Fruit fly (Drosophila melanogaster): Measurements from ENCODE around the gene skd.

- TF ChIP-seq h (optimal IDR thresholded peaks at IDR 0.05) (no peak), Myc (optimal IDR thresholded peaks at IDR 0.05) (no peak)
These were observed 50.9 kb downstream of the skd start for dm6 chr3L:20976383-20976782.

Measured in Kc167 (cell line).